Fruit fly (Drosophila melanogaster) whole organism, adult: ENCODE measurements around the gene CG9368.

Experiments used
- CG11617 ChIP-seq: fragments of 200-800 bp; sonication (Bioruptor generic); optimal IDR thresholded peaks from 2 replicates; lab custom pipeline; 2017; ENCODE audit warnings: mild to moderate bottlenecking, missing biosample characterization, missing genetic modification reagents, missing genetic modification characterization
- CG12768 ChIP-seq: fragments of 200-800 bp; sonication (Bioruptor generic); optimal IDR thresholded peaks from 2 replicates; lab custom pipeline; 2017; ENCODE audit warnings: missing biosample characterization, missing genetic modification characterization, mild to moderate bottlenecking, moderate library complexity, missing genetic modification reagents
- CG14711 ChIP-seq: fragments of 200-800 bp; sonication (Bioruptor generic); optimal IDR thresholded peaks from 2 replicates; lab custom pipeline; 2018; ENCODE audit warnings: missing biosample characterization, mild to moderate bottlenecking, missing genetic modification characterization, moderate library complexity
- CG1620 ChIP-seq: fragments of 200-800 bp; sonication (Bioruptor generic); optimal IDR thresholded peaks from 2 replicates; lab custom pipeline; 2016; ENCODE audit warnings: missing biosample characterization, missing genetic modification characterization
- CG33017 ChIP-seq: fragments of 200-800 bp; sonication (Bioruptor generic); optimal IDR thresholded peaks from 2 replicates; lab custom pipeline; 2018; ENCODE audit warnings: missing biosample characterization, mild to moderate bottlenecking, missing genetic modification characterization, moderate library complexity
- CG5204 ChIP-seq: fragments of 200-800 bp; sonication (Bioruptor generic); optimal IDR thresholded peaks from 2 replicates; lab custom pipeline; 2016; ENCODE audit warnings: missing biosample characterization, missing genetic modification characterization
- CG7045 ChIP-seq: fragments of 200-800 bp; sonication (Bioruptor generic); optimal IDR thresholded peaks from 2 replicates; lab custom pipeline; 2017; ENCODE audit warnings: missing biosample characterization, mild to moderate bottlenecking, missing genetic modification characterization
- CG7101 ChIP-seq: fragments of 200-800 bp; sonication (Bioruptor generic); optimal IDR thresholded peaks from 2 replicates; lab custom pipeline; 2018; ENCODE audit warnings: missing biosample characterization, mild to moderate bottlenecking, missing genetic modification characterization, moderate library complexity
- Clk ChIP-seq: fragments of 200-800 bp; sonication (Bioruptor generic); optimal IDR thresholded peaks from 2 replicates; lab custom pipeline; 2017; ENCODE audit warnings: missing biosample characterization, missing genetic modification characterization
- Crg-1 ChIP-seq: fragments of 200-800 bp; sonication (Bioruptor generic); optimal IDR thresholded peaks from 2 replicates; lab custom pipeline; 2016; ENCODE audit warnings: missing biosample characterization, missing genetic modification characterization
- Hr96 ChIP-seq: fragments of 200-800 bp; sonication (Bioruptor generic); optimal IDR thresholded peaks from 2 replicates; lab custom pipeline; 2016; ENCODE audit warnings: missing biosample characterization, missing genetic modification characterization
- Mnt ChIP-seq: fragments of 200-800 bp; sonication (Bioruptor generic); optimal IDR thresholded peaks from 2 replicates; lab custom pipeline; 2016; ENCODE audit warnings: missing biosample characterization, mild to moderate bottlenecking, missing genetic modification characterization
- bab1 ChIP-seq: fragments of 200-800 bp; sonication (Bioruptor generic); optimal IDR thresholded peaks from 3 replicates; lab custom pipeline; 2019; ENCODE audit warnings: missing biosample characterization, mild to moderate bottlenecking, missing genetic modification characterization, moderate library complexity
- cic ChIP-seq: fragments of 200-800 bp; sonication (Bioruptor generic); optimal IDR thresholded peaks from 2 replicates; lab custom pipeline; 2017; ENCODE audit warnings: missing biosample characterization, mild to moderate bottlenecking, missing genetic modification characterization, moderate library complexity
- cnc ChIP-seq, 2 experiments: fragments of >200 bp; optimal IDR thresholded peaks; 2 replicates each; lab custom pipeline; 2017
- kay ChIP-seq: fragments of 200-800 bp; sonication (Bioruptor generic); peaks from one replicate; lab custom pipeline; 2016; ENCODE audit warnings: missing biosample characterization, missing genetic modification characterization, borderline replicate concordance
- ovo ChIP-seq: fragments of 200-800 bp; sonication (Bioruptor generic); optimal IDR thresholded peaks from 2 replicates; lab custom pipeline; 2016; ENCODE audit warnings: missing biosample characterization, missing genetic modification characterization
- pad ChIP-seq: fragments of 200-800 bp; sonication (Bioruptor generic); optimal IDR thresholded peaks from 3 replicates; lab custom pipeline; 2017; ENCODE audit warnings: missing biosample characterization, missing genetic modification characterization, mild to moderate bottlenecking, moderate library complexity, missing genetic modification reagents
- tj ChIP-seq: fragments of 200-800 bp; sonication (Bioruptor generic); optimal IDR thresholded peaks from 3 replicates; lab custom pipeline; 2017; ENCODE audit warnings: missing biosample characterization, mild to moderate bottlenecking, missing genetic modification characterization, moderate library complexity
- toe ChIP-seq: fragments of 200-800 bp; sonication (Bioruptor generic); optimal IDR thresholded peaks from 2 replicates; lab custom pipeline; 2016; ENCODE audit warnings: missing biosample characterization, missing genetic modification characterization

The CG9368 gene

dm6 chr3L:19557197-19557995 is 44.0 kb upstream of the CG9368 start:
- TF ChIP-seq cnc (optimal IDR thresholded peaks at IDR 0.05; lab: Kevin White, UChicago) (no peak), kay (no peak), pad (GFP tag; lab: Kevin White, UChicago) (no peak), Clk (GFP tag; lab: Kevin White, UChicago) (no peak), CG33017 (tag; lab: Kevin White, UChicago) (no peak), tj (GFP tag; lab: Kevin White, UChicago) (no peak), cic (GFP tag; lab: Kevin White, UChicago) (no peak), CG7101 (tag; lab: Kevin White, UChicago) (no peak), CG1620 (GFP tag; lab: Kevin White, UChicago) (no peak), Hr96 (no peak), CG7045 (no peak), ovo (GFP tag; lab: Kevin White, UChicago) (no peak), Mnt (GFP tag; lab: Kevin White, UChicago) (no peak), CG12768 (GFP tag; lab: Kevin White, UChicago) (no peak)

dm6 chr3L:19557996-19558375 is 43.4 kb upstream of the CG9368 start:
- TF ChIP-seq CG5204 (GFP tag; lab: Kevin White, UChicago) (no peak), cic (GFP tag; lab: Kevin White, UChicago) (no peak), Crg-1 (no peak), tj (GFP tag; lab: Kevin White, UChicago) (no peak), CG11617 (GFP tag; lab: Kevin White, UChicago) (no peak)

- TF ChIP-seq Hr96 (no peak), Mnt (GFP tag; lab: Kevin White, UChicago) (no peak), bab1 (GFP tag; lab: Kevin White, UChicago) (no peak), CG11617 (GFP tag; lab: Kevin White, UChicago) (no peak), cic (GFP tag; lab: Kevin White, UChicago) (no peak), CG7101 (tag; lab: Kevin White, UChicago) (no peak), ovo (GFP tag; lab: Kevin White, UChicago) (no peak), CG7045 (no peak), CG14711 (tag; lab: Kevin White, UChicago) (no peak), Clk (GFP tag; lab: Kevin White, UChicago) (no peak), kay (no peak), pad (GFP tag; lab: Kevin White, UChicago) (no peak)
These were observed 42.8 kb upstream of the CG9368 start for dm6 chr3L:19558674-19559073.

- TF ChIP-seq CG12768 (GFP tag; lab: Kevin White, UChicago) (no peak), tj (GFP tag; lab: Kevin White, UChicago) (no peak), CG5204 (GFP tag; lab: Kevin White, UChicago) (no peak), ovo (GFP tag; lab: Kevin White, UChicago) (no peak), Crg-1 (no peak), toe (GFP tag; lab: Kevin White, UChicago) (no peak), CG1620 (GFP tag; lab: Kevin White, UChicago) (no peak), CG11617 (GFP tag; lab: Kevin White, UChicago) (no peak), kay (no peak), pad (GFP tag; lab: Kevin White, UChicago) (no peak), cnc (optimal IDR thresholded peaks at IDR 0.05; lab: Kevin White, UChicago) (no peak), CG7045 (no peak), CG14711 (tag; lab: Kevin White, UChicago) (no peak)
These were observed 42.3 kb upstream of the CG9368 start for dm6 chr3L:19559171-19559570.

- TF ChIP-seq CG33017 (tag; lab: Kevin White, UChicago) (no peak), CG5204 (GFP tag; lab: Kevin White, UChicago) (no peak), Hr96 (no peak), pad (GFP tag; lab: Kevin White, UChicago) (no peak), kay (no peak), Clk (GFP tag; lab: Kevin White, UChicago) (no peak), tj (GFP tag; lab: Kevin White, UChicago) (no peak), ovo (GFP tag; lab: Kevin White, UChicago) (no peak), CG14711 (tag; lab: Kevin White, UChicago) (no peak), CG12768 (GFP tag; lab: Kevin White, UChicago) (no peak), bab1 (GFP tag; lab: Kevin White, UChicago) (no peak), toe (GFP tag; lab: Kevin White, UChicago) (no peak), CG7045 (no peak), cic (GFP tag; lab: Kevin White, UChicago) (no peak), cnc (optimal IDR thresholded peaks at IDR 0.05; lab: Kevin White, UChicago) (no peak), CG11617 (GFP tag; lab: Kevin White, UChicago) (no peak)
These were observed 41.3 kb upstream of the CG9368 start for dm6 chr3L:19560005-19560694.

- no peak for TF ChIP-seq Clk (GFP tag; lab: Kevin White, UChicago)
- peak; percentile 57 for TF ChIP-seq CG7045
- no peak for TF ChIP-seq tj (GFP tag; lab: Kevin White, UChicago)
- peak; percentile 33 for TF ChIP-seq CG7101 (tag; lab: Kevin White, UChicago)
- TF ChIP-seq CG5204 (GFP tag; lab: Kevin White, UChicago): peak; percentile 50
- no peak for TF ChIP-seq ovo (GFP tag; lab: Kevin White, UChicago)
- no peak for TF ChIP-seq Hr96
- peak; percentile 28 for TF ChIP-seq CG14711 (tag; lab: Kevin White, UChicago)
These were observed 40.7 kb upstream of the CG9368 start for dm6 chr3L:19560695-19561246.
